Worm (Caenorhabditis elegans): ENCODE data around the gene ostf-4.

- TF ChIP-seq lsy-2 (tag; optimal IDR thresholded peaks at IDR 0.05) (no peak), dve-1 (tag; optimal IDR thresholded peaks at IDR 0.05; ENCODE audit: insufficient read depth) (no peak), hif-1 (tag; optimal IDR thresholded peaks at IDR 0.05) (no peak), dpl-1 (GFP tag; optimal IDR thresholded peaks at IDR 0.05) (no peak), mep-1 (tag; optimal IDR thresholded peaks at IDR 0.05) (no peak), gei-8 (GFP tag; optimal IDR thresholded peaks at IDR 0.05) (no peak)
These were observed 12.3 kb downstream of the ostf-4 start, which contains the start of gene T07A5.1 for ce11 chrIII:10306049-10306448.

Data from whole organism, L4 larva.